Fruit fly (Drosophila melanogaster): Measurements from ENCODE around the gene CG17380.

CG17380 gene

DNA sequence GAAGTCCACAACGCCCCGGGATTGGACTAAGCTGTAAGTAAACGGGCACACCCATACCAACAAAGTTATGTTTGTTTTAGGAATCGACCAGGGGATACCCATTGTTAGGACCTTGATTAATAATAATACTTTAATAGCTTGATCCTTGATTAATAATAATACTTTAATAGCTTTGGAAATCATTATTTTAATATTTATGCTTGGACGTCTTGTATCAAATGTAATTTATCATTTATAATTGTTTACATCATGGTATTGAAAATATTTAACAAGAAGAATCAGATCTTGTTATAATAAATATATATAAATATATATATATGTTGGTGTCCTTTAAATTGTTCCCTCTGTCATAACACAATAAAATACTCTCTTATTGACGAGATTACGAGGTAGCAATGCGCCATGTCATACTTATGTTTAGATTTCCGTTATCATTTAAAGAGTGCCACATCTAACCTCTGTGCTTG, 46.6 kb downstream of the CG17380 start (continued):
- TF ChIP-seq CG31224 (GFP tag; IDR thresholded peaks at IDR 0.05) (peak; percentile 49; the same call in 1 of the 2 replicates), CG16813 (GFP tag; IDR thresholded peaks at IDR 0.05; ENCODE audit: partially characterized antibody) (no peak), ase (GFP tag; IDR thresholded peaks at IDR 0.05) (peak; percentile 36; the same call in 1 of the 3 replicates), D19A (tag; optimal IDR thresholded peaks at IDR 0.05) (peak; percentile 88), grn (GFP tag; optimal IDR thresholded peaks at IDR 0.05) (no peak), CG13296 (GFP tag; optimal IDR thresholded peaks at IDR 0.05) (peak; percentile 83), CG16815 (GFP tag; optimal IDR thresholded peaks at IDR 0.05) (peak; percentile 75), CG15269 (tag; optimal IDR thresholded peaks at IDR 0.05) (peak; percentile 97), Vsx1 (GFP tag; optimal IDR thresholded peaks at IDR 0.05) (no peak), az2 (GFP tag; optimal IDR thresholded peaks at IDR 0.05) (peak; percentile 83), odd (GFP tag; optimal IDR thresholded peaks at IDR 0.05) (peak; percentile 87), Blimp-1 (GFP tag; optimal IDR thresholded peaks at IDR 0.05) (peak; percentile 80), Sox102F (GFP tag; optimal IDR thresholded peaks at IDR 0.05) (peak; percentile 95), CG5953 (GFP tag; IDR thresholded peaks at IDR 0.05) (no peak; the same call in 1 of the 2 replicates), CG10321 (GFP tag; IDR thresholded peaks at IDR 0.05) (peak; percentile 63; the same call in 1 of the 2 replicates), Abd-B (GFP tag; optimal IDR thresholded peaks at IDR 0.05) (peak; percentile 81), sens-2 (GFP tag; IDR thresholded peaks at IDR 0.05) (no peak), CG12659 (GFP tag; optimal IDR thresholded peaks at IDR 0.05) (peak; percentile 94), CG6689 (GFP tag; IDR thresholded peaks at IDR 0.05) (peak; percentile 87), dm (GFP tag; optimal IDR thresholded peaks at IDR 0.05) (no peak), CG33213 (GFP tag; optimal IDR thresholded peaks at IDR 0.05) (no peak), HLHmδ (GFP tag; optimal IDR thresholded peaks at IDR 0.05) (no peak), Side (GFP tag; optimal IDR thresholded peaks at IDR 0.05) (no peak), CG5180 (GFP tag; optimal IDR thresholded peaks at IDR 0.05) (peak; percentile 43), CG10267 (tag; optimal IDR thresholded peaks at IDR 0.05) (peak; percentile 71), CG3838 (GFP tag; optimal IDR thresholded peaks at IDR 0.05) (no peak), CG11695 (GFP tag; IDR thresholded peaks at IDR 0.05) (peak; percentile 88), CG13624 (GFP tag; optimal IDR thresholded peaks at IDR 0.05) (peak; percentile 28), CG14860 (GFP tag; IDR thresholded peaks at IDR 0.05; ENCODE audit: partially characterized antibody) (no peak), grau (tag; optimal IDR thresholded peaks at IDR 0.05) (peak; percentile 95), CG13123 (GFP tag; optimal IDR thresholded peaks at IDR 0.05) (peak; percentile 68), mam (GFP tag; optimal IDR thresholded peaks at IDR 0.05) (no peak), trh (GFP tag; optimal IDR thresholded peaks at IDR 0.05) (peak; percentile 29), Ssrp (tag; optimal IDR thresholded peaks at IDR 0.05) (peak; percentile 91), CG9817 (tag; optimal IDR thresholded peaks at IDR 0.05) (peak; percentile 84), Poxn (GFP tag; IDR thresholded peaks at IDR 0.05) (no peak), CG1024 (GFP tag; IDR thresholded peaks at IDR 0.05) (peak; percentile 51; the same call in 1 of the 2 replicates), dpn (GFP tag; optimal IDR thresholded peaks at IDR 0.05) (peak; percentile 11 to 88), amos (GFP tag; IDR thresholded peaks at IDR 0.05; ENCODE audit: partially characterized antibody) (no peak), pnt (GFP tag; optimal IDR thresholded peaks at IDR 0.05) (no peak), Hmr (GFP tag; optimal IDR thresholded peaks at IDR 0.05) (peak; percentile 84), ttk (GFP tag; IDR thresholded peaks at IDR 0.05) (peak; percentile 64), CG17328 (GFP tag; IDR thresholded peaks at IDR 0.05) (peak; percentile 74; the same call in 1 of the 2 replicates), wek (GFP tag; optimal IDR thresholded peaks at IDR 0.05) (no peak), Hr51 (GFP tag; optimal IDR thresholded peaks at IDR 0.05) (peak in 1 of 2 experiments; percentile 98), sob (GFP tag; IDR thresholded peaks at IDR 0.05) (peak; percentile 81), CG4360 (GFP tag; IDR thresholded peaks at IDR 0.05) (no peak), PHDP (tag; optimal IDR thresholded peaks at IDR 0.05) (peak; percentile 96), Sry-β (GFP tag; optimal IDR thresholded peaks at IDR 0.05) (no peak), cato (GFP tag; optimal IDR thresholded peaks at IDR 0.05; ENCODE audit: borderline replicate concordance) (peak; percentile 68)

Measured in whole organism, embryonic.